Worm (Caenorhabditis elegans): ENCODE measurements around the gene T03G6.3.

- TF ChIP-seq mdl-1 (tag; optimal IDR thresholded peaks at IDR 0.05) (no peak), nhr-11 (tag; optimal IDR thresholded peaks at IDR 0.05) (no peak), nhr-237 (tag; optimal IDR thresholded peaks at IDR 0.05) (no peak), F13H6.1 (tag; optimal IDR thresholded peaks at IDR 0.05) (peak; percentile 4)
Observed at ce11 chrX:2601025-2601705, 14.4 kb downstream of the T03G6.3 start.

Data from whole organism, L2 larva.